Fruit fly (Drosophila melanogaster) whole organism, wandering third instar larva: ENCODE results near the gene CG8997.

Experiments
- Abd-B ChIP-seq: fragments of >200 bp; optimal IDR thresholded peaks from 2 replicates; lab custom pipeline; 2017; ENCODE audit warnings: missing biosample characterization, missing genetic modification characterization
- CG32264 ChIP-seq: fragments of 200-800 bp; sonication (Bioruptor generic); optimal IDR thresholded peaks from 2 replicates; lab custom pipeline; 2016; ENCODE audit warnings: missing biosample characterization, missing genetic modification characterization
- CG9705 ChIP-seq: fragments of 200-800 bp; sonication (Bioruptor generic); optimal IDR thresholded peaks from 2 replicates; lab custom pipeline; 2018; ENCODE audit warnings: missing biosample characterization, mild to moderate bottlenecking, missing genetic modification characterization
- CrebA ChIP-seq: fragments of 200-800 bp; sonication (Bioruptor generic); optimal IDR thresholded peaks from 2 replicates; lab custom pipeline; 2016; ENCODE audit warnings: missing biosample characterization, mild to moderate bottlenecking, missing genetic modification characterization, borderline replicate concordance
- Dfd ChIP-seq: fragments of >200 bp; optimal IDR thresholded peaks from 2 replicates; lab custom pipeline; 2017; ENCODE audit warnings: missing biosample characterization, missing genetic modification characterization
- Dif ChIP-seq: fragments of 200-275, 200-300 bp; sonication (Bioruptor generic); optimal IDR thresholded peaks from 2 replicates; lab custom pipeline; 2018; ENCODE audit warnings: missing biosample characterization, missing genetic modification characterization; ENCODE audit not compliant: partially characterized antibody
- HLH106 ChIP-seq: fragments of 200-800 bp; optimal IDR thresholded peaks from 3 replicates; lab custom pipeline; 2019; ENCODE audit warnings: missing biosample characterization, mild to moderate bottlenecking, missing genetic modification characterization, moderate library complexity
- Hnf4 ChIP-seq: fragments of 200-800 bp; sonication (Bioruptor generic); optimal IDR thresholded peaks from 2 replicates; lab custom pipeline; 2016; ENCODE audit warnings: missing biosample characterization, mild to moderate bottlenecking, missing genetic modification characterization
- Hr78 ChIP-seq: fragments of >200 bp; optimal IDR thresholded peaks from 2 replicates; lab custom pipeline; 2017; ENCODE audit warnings: missing biosample characterization, missing genetic modification characterization
- Jra ChIP-seq: sonication (Bioruptor generic); optimal IDR thresholded peaks from 2 replicates; lab custom pipeline; 2016; ENCODE audit warnings: missing biosample characterization, missing genetic modification characterization
- Mio ChIP-seq: sonication (Bioruptor generic); optimal IDR thresholded peaks from 2 replicates; lab custom pipeline; 2016; ENCODE audit warnings: missing biosample characterization, missing genetic modification characterization
- Myc ChIP-seq: fragments of >200 bp; optimal IDR thresholded peaks from 2 replicates; lab custom pipeline; 2017
- N ChIP-seq: fragments of >200 bp; optimal IDR thresholded peaks from 2 replicates; lab custom pipeline; 2018; ENCODE audit warnings: missing biosample characterization, missing external identifiers, missing genetic modification characterization
- OdsH ChIP-seq: fragments of 200-800 bp; sonication (Bioruptor generic); optimal IDR thresholded peaks from 2 replicates; lab custom pipeline; 2016; ENCODE audit warnings: missing biosample characterization, mild to moderate bottlenecking, missing genetic modification characterization
- Rel ChIP-seq, 2 experiments: fragments of 200-800 bp; sonication (Bioruptor generic) in 1 of 2; optimal IDR thresholded peaks; 2 replicates in 1 of 2; 3 replicates in 1 of 2; lab custom pipeline; 2016 to 2019; ENCODE audit warnings: mild to moderate bottlenecking in 2 of 2, missing biosample characterization in 2 of 2, missing genetic modification characterization in 2 of 2, moderate library complexity in 1 of 2
- Sp1 ChIP-seq: fragments of 200-800 bp; sonication (Bioruptor generic); optimal IDR thresholded peaks from 3 replicates; lab custom pipeline; 2019; ENCODE audit warnings: missing biosample characterization, mild to moderate bottlenecking, missing genetic modification characterization, moderate library complexity
- br ChIP-seq: fragments of 200-800 bp; sonication (Bioruptor generic); optimal IDR thresholded peaks from 2 replicates; lab custom pipeline; 2016; ENCODE audit warnings: missing biosample characterization, missing genetic modification characterization
- brk ChIP-seq: fragments of 200-800 bp; sonication (Bioruptor generic); optimal IDR thresholded peaks from 2 replicates; lab custom pipeline; 2016; ENCODE audit warnings: missing biosample characterization, mild to moderate bottlenecking, missing genetic modification characterization
- dl ChIP-seq, 2 experiments: fragments of 175-275, 200-275 bp in 1 of 2; fragments of 200-275 bp in 1 of 2; sonication (Bioruptor generic); optimal IDR thresholded peaks; lab custom pipeline; 2018; ENCODE audit warnings: mild to moderate bottlenecking in 2 of 2, missing biosample characterization in 2 of 2, missing genetic modification characterization in 2 of 2, moderate library complexity in 2 of 2; ENCODE audit not compliant: partially characterized antibody in 2 of 2, insufficient read depth in 1 of 2
- dmrt93B ChIP-seq: fragments of 200-800 bp; sonication (Bioruptor generic); optimal IDR thresholded peaks from 2 replicates; lab custom pipeline; 2018; ENCODE audit warnings: missing biosample characterization, mild to moderate bottlenecking, missing genetic modification characterization
- dsf ChIP-seq: sonication (Bioruptor generic); optimal IDR thresholded peaks from 2 replicates; lab custom pipeline; 2016; ENCODE audit warnings: missing biosample characterization, missing genetic modification characterization, borderline replicate concordance
- ey ChIP-seq: fragments of 200-800 bp; sonication (Bioruptor generic); optimal IDR thresholded peaks from 2 replicates; lab custom pipeline; 2016; ENCODE audit warnings: missing biosample characterization, missing genetic modification characterization
- foxo ChIP-seq, 2 experiments: fragments of 200-800 bp; sonication (Bioruptor generic); optimal IDR thresholded peaks; 2 replicates in 1 of 2; 3 replicates in 1 of 2; lab custom pipeline; 2016 to 2017; ENCODE audit warnings: missing biosample characterization in 2 of 2, missing genetic modification characterization in 2 of 2
- fru ChIP-seq: fragments of 200-800 bp; sonication (Bioruptor generic); optimal IDR thresholded peaks from 3 replicates; lab custom pipeline; 2016; ENCODE audit warnings: missing biosample characterization, mild to moderate bottlenecking, missing genetic modification characterization
- h ChIP-seq: fragments of 200-800 bp; sonication (Bioruptor generic); optimal IDR thresholded peaks from 3 replicates; lab custom pipeline; 2016; ENCODE audit warnings: missing biosample characterization, mild to moderate bottlenecking, missing genetic modification characterization
- jim ChIP-seq: fragments of 175-275, 200-325 bp; sonication (Bioruptor generic); optimal IDR thresholded peaks from 2 replicates; lab custom pipeline; 2016; ENCODE audit warnings: missing biosample characterization, mild to moderate bottlenecking, missing genetic modification characterization
- lola ChIP-seq: fragments of >200 bp; optimal IDR thresholded peaks from 2 replicates; lab custom pipeline; 2017; ENCODE audit warnings: missing biosample characterization, missing genetic modification characterization
- pan ChIP-seq: fragments of >200 bp; optimal IDR thresholded peaks from 2 replicates; lab custom pipeline; 2017
- psq ChIP-seq: fragments of 200-800 bp; sonication (Bioruptor generic); optimal IDR thresholded peaks from 3 replicates; lab custom pipeline; 2017; ENCODE audit warnings: missing biosample characterization, mild to moderate bottlenecking, missing genetic modification characterization, moderate library complexity
- rgr ChIP-seq: fragments of 200-800 bp; sonication (Bioruptor generic); optimal IDR thresholded peaks from 3 replicates; lab custom pipeline; 2016; ENCODE audit warnings: missing biosample characterization, mild to moderate bottlenecking, missing genetic modification characterization
- sage ChIP-seq: fragments of 200-800 bp; sonication (Bioruptor generic); optimal IDR thresholded peaks from 2 replicates; lab custom pipeline; 2016; ENCODE audit warnings: missing biosample characterization, mild to moderate bottlenecking, missing genetic modification characterization
- sv ChIP-seq: fragments of 200-800 bp; sonication (Bioruptor generic); optimal IDR thresholded peaks from 3 replicates; lab custom pipeline; 2016; ENCODE audit warnings: missing biosample characterization, missing genetic modification characterization
- tai ChIP-seq: sonication (Bioruptor generic); optimal IDR thresholded peaks from 2 replicates; lab custom pipeline; 2016; ENCODE audit warnings: missing biosample characterization, missing genetic modification characterization
- usp ChIP-seq: fragments of >200 bp; optimal IDR thresholded peaks from 2 replicates; lab custom pipeline; 2017; ENCODE audit warnings: missing biosample characterization, missing genetic modification characterization
- woc ChIP-seq: sonication (Bioruptor generic); optimal IDR thresholded peaks from 2 replicates; lab custom pipeline; 2016; ENCODE audit warnings: missing biosample characterization, mild to moderate bottlenecking, missing genetic modification characterization

CG8997 gene

DNA sequence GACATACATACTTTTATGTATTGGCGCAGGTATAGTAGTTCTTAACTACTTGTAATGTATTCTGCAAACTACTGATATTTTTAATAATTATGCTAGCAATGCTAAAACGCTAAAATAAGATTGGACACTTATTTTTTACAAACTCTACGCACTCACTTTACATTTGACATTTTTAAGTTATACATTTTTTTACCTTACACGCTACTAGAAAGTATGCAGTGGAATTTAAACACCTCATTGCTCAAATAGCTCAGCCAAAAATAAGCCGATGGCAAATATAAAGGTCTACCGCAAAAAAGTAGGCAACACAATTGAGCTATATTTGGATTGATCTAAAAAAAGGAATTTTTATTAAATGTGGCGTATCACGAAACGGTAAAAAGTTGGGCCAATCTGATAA, 3.0 kb downstream of the CG8997 start:
- TF ChIP-seq jim (GFP tag; lab: Kevin White, UChicago) (no peak), dl (GFP tag; optimal IDR thresholded peaks at IDR 0.05; lab: Kevin White, UChicago; ENCODE audit: insufficient read depth in 1 of 2, partially characterized antibody in 2 of 2) (no peak), woc (GFP tag; lab: Kevin White, UChicago) (no peak), tai (peak; percentile 31), h (no peak), Myc (lab: Kevin White, UChicago) (peak; percentile 91)

DNA sequence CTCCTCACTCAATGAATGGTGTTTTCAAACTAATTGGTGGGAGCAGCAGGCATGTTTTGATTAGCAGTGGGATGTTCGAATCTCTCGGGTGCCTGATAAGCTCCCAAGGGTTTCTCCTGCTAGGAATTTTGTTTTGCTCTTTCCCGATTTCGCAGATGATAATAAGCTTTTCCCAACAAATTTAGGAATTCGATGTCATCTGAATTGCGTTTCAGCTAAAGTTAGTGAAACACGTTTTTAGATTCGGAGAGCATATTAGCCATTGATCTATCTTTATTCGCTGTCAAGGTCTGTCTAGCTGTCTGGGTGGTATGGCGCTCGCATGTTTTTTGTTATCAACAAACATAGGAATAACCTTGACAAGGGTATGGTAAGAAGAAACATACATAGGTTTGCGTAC, 3.6 kb downstream of the CG8997 start, which contains the start of gene CG33307:
Gene CG33307, minus strand, starts transcription at position 13 of the 400 bp plus-strand sequence.
- no peak for TF ChIP-seq Myc (lab: Kevin White, UChicago)
- no peak for TF ChIP-seq HLH106
- TF ChIP-seq usp (GFP tag; lab: Kevin White, UChicago): no peak
- no peak for TF ChIP-seq OdsH (GFP tag; lab: Kevin White, UChicago)
- TF ChIP-seq N (GFP tag; lab: Kevin White, UChicago): no peak
- TF ChIP-seq Hnf4 (GFP tag; lab: Kevin White, UChicago): no peak
- no peak for TF ChIP-seq CG9705 (GFP tag; lab: Kevin White, UChicago)

DNA sequence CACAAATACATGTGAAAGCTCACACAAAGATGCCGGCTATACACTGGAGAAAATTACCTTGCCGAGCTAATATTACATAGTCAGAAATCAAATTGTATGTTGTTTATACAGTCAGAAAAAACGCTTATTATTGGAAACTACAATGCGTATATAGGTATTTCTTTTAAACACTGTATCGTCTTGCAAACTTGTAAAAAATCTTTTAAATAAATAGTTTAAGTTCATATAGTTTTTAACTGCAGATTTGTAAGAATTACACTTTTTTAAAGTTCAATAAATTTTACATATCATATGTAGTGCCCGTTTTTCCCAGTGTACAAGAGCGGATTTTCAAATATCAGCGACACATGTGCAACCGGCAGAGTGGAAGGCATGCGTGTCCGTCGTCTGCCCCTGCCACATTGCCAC, 5.4 kb downstream of the CG8997 start:
- TF ChIP-seq OdsH (GFP tag; lab: Kevin White, UChicago) (peak; percentile 91), dmrt93B (peak; percentile 82), pan (no peak), br (GFP tag; lab: Kevin White, UChicago) (peak; percentile 89), sage (GFP tag; lab: Kevin White, UChicago) (peak; percentile 80), Dfd (GFP tag; lab: Kevin White, UChicago) (peak; percentile 10), woc (GFP tag; lab: Kevin White, UChicago) (peak; percentile 65), CG9705 (GFP tag; lab: Kevin White, UChicago) (peak; percentile 73), Dif (GFP tag; lab: Kevin White, UChicago) (no peak), tai (peak; percentile 74), brk (peak; percentile 69), Rel (GFP tag; optimal IDR thresholded peaks at IDR 0.05; lab: Kevin White, UChicago) (peak; percentile 63), Rel (tag; optimal IDR thresholded peaks at IDR 0.05; lab: Kevin White, UChicago) (peak; percentile 26), HLH106 (peak; percentile 91), Mio (peak; percentile 8), CrebA (no peak), CG32264 (GFP tag; lab: Kevin White, UChicago) (peak; percentile 59), lola (GFP tag; lab: Kevin White, UChicago) (no peak), foxo (GFP tag; optimal IDR thresholded peaks at IDR 0.05; lab: Kevin White, UChicago) (peak; percentile 15 to 94), Jra (GFP tag; lab: Kevin White, UChicago) (peak; percentile 76), h (peak; percentile 91), Hnf4 (GFP tag; lab: Kevin White, UChicago) (peak; percentile 87), Myc (lab: Kevin White, UChicago) (no peak), rgr (GFP tag; lab: Kevin White, UChicago) (peak; percentile 92), sv (GFP tag; lab: Kevin White, UChicago) (peak; percentile 72), Hr78 (no peak), Abd-B (no peak), fru (peak; percentile 93), dsf (GFP tag; lab: Kevin White, UChicago) (peak; percentile 29), Sp1 (GFP tag; lab: Kevin White, UChicago) (peak; percentile 92), psq (GFP tag; lab: Kevin White, UChicago) (peak; percentile 85), ey (GFP tag; lab: Kevin White, UChicago) (peak; percentile 92)
